Fruit fly (Drosophila melanogaster) whole organism: Measurements from ENCODE around the gene CG9154.

Experiments used
- CG8478 ChIP-seq: fragments of >200 bp; optimal IDR thresholded peaks from 2 replicates; lab custom pipeline; 2018; ENCODE audit warnings: inconsistent platforms
- Dll ChIP-seq: fragments of >200 bp; optimal IDR thresholded peaks from 2 replicates; lab custom pipeline; 2017
- psq ChIP-seq: fragments of >200 bp; optimal IDR thresholded peaks from 2 replicates; lab custom pipeline; 2017

DNA sequence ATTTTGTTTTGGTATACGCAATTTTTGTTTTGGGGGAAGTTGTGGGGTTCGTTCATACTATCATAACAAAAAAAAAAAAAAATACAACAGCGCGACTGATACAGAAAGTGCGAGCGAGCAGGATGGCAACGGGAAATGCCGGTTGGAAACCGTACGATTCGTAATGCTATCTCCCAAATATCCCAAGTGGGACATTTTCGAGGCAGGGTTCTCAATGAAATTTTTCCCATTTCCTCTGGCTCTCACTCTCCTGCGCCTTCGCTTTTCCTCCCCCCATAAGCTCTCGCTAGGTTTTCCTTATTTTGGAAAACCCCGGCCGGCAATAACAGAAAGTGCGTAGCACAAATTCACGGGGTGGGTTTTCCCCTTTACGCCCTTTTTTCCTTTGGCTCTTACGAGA is 21.8 kb upstream of the CG9154 start:
- no peak for TF ChIP-seq psq
- TF ChIP-seq Dll = no peak
- TF ChIP-seq CG8478 = no peak
